Worm (Caenorhabditis elegans): Measurements from ENCODE around the gene clec-129.

The clec-129 gene

ce11 chrII:3553453-3553852 is 17.8 kb upstream of the clec-129 start, which contains the start of gene dnc-3 (continued):
- TF ChIP-seq hrde-1 (tag; optimal IDR thresholded peaks at IDR 0.05; ENCODE audit: borderline replicate concordance) (no peak), ztf-25 (GFP tag; IDR thresholded peaks at IDR 0.05) (no peak), madf-8 (GFP tag; conservative IDR thresholded peaks at IDR 0.05) (peak; percentile 53), ceh-40 (GFP tag; IDR thresholded peaks at IDR 0.05) (no peak), sdz-38 (tag; optimal IDR thresholded peaks at IDR 0.05) (no peak), F57A8.1 (GFP tag; optimal IDR thresholded peaks at IDR 0.05) (no peak), tlf-1 (GFP tag; optimal IDR thresholded peaks at IDR 0.05) (no peak), Y67H2A.10 (GFP tag; conservative IDR thresholded peaks at IDR 0.05) (no peak), ccch-3 (GFP tag; optimal IDR thresholded peaks at IDR 0.05) (no peak), attf-5 (GFP tag; optimal IDR thresholded peaks at IDR 0.05) (peak; percentile 45), tbp1 (GFP tag; optimal IDR thresholded peaks at IDR 0.05) (peak; percentile 20), attf-3 (GFP tag; conservative IDR thresholded peaks at IDR 0.05) (no peak), Y53F4B.3 (GFP tag; IDR thresholded peaks at IDR 0.05) (no peak), ztf-6 (GFP tag; IDR thresholded peaks at IDR 0.05) (no peak), B0261.1 (tag; optimal IDR thresholded peaks at IDR 0.05) (peak; percentile 20), let-607 (tag; optimal IDR thresholded peaks at IDR 0.05) (peak in 1 of 2 experiments; percentile 61), let-526 (GFP tag; IDR thresholded peaks at IDR 0.05) (no peak), unc-130 (GFP tag; optimal IDR thresholded peaks at IDR 0.05) (no peak), lin-54 (GFP tag; optimal IDR thresholded peaks at IDR 0.05) (peak; percentile 42), nhr-120 (GFP tag; IDR thresholded peaks at IDR 0.05) (no peak), nhr-80 (tag; optimal IDR thresholded peaks at IDR 0.05) (no peak), B0035.1 (tag; optimal IDR thresholded peaks at IDR 0.05) (no peak), aptf-3 (GFP tag; IDR thresholded peaks at IDR 0.05) (no peak), hlh-26 (GFP tag; conservative IDR thresholded peaks at IDR 0.05) (no peak), lsl-1 (GFP tag; optimal IDR thresholded peaks at IDR 0.05) (peak; percentile 61)

- TF ChIP-seq D2030.7 (GFP tag; IDR thresholded peaks at IDR 0.05) (0 out of 2 replicates have a peak, but pooled peaks have one; percentile 11), lsl-1 (GFP tag; optimal IDR thresholded peaks at IDR 0.05) (peak; percentile 11), xnd-1 (tag; optimal IDR thresholded peaks at IDR 0.05) (peak; percentile 55), Y53G8AR.9 (GFP tag; conservative IDR thresholded peaks at IDR 0.05) (no peak), F33H1.4 (GFP tag; IDR thresholded peaks at IDR 0.05) (0 out of 2 replicates have a peak, but pooled peaks have one; percentile 14), mcd-1 (GFP tag; IDR thresholded peaks at IDR 0.05) (peak; percentile 75), madf-6 (GFP tag; IDR thresholded peaks at IDR 0.05) (peak; percentile 49), lin-54 (GFP tag; optimal IDR thresholded peaks at IDR 0.05) (peak; percentile 56), him-1 (tag; optimal IDR thresholded peaks at IDR 0.05) (no peak), atf-7 (tag; optimal IDR thresholded peaks at IDR 0.05) (no peak), repo-1 (tag; optimal IDR thresholded peaks at IDR 0.05) (no peak)
Observed at ce11 chrII:3554673-3555072, 16.6 kb upstream of the clec-129 start.

ce11 chrII:3555281-3555680 is 16.0 kb upstream of the clec-129 start:
- no peak for TF ChIP-seq lsl-1 (GFP tag; optimal IDR thresholded peaks at IDR 0.05)
- peak; percentile 12 for TF ChIP-seq lin-40 (tag; optimal IDR thresholded peaks at IDR 0.05)
- TF ChIP-seq ztf-25 (GFP tag; IDR thresholded peaks at IDR 0.05): no peak
- peak; percentile 49 for TF ChIP-seq mcd-1 (GFP tag; IDR thresholded peaks at IDR 0.05)
- TF ChIP-seq hmg-1.2 (GFP tag; IDR thresholded peaks at IDR 0.05): peak; percentile 23; the same call in 1 of the 2 replicates
- no peak for TF ChIP-seq F37B4.10 (GFP tag; IDR thresholded peaks at IDR 0.05)
